Worm (Caenorhabditis elegans): ENCODE measurements around the gene asp-1.

- TF ChIP-seq tbx-37 (GFP tag; conservative IDR thresholded peaks at IDR 0.05) (no peak), ama-1 (optimal IDR thresholded peaks at IDR 0.05) (no peak), scrt-1 (GFP tag; IDR thresholded peaks at IDR 0.05) (no peak), flt-1 (GFP tag; IDR thresholded peaks at IDR 0.05) (no peak), ceh-13 (GFP tag; optimal IDR thresholded peaks at IDR 0.05) (no peak)
Measured at ce11 chrV:19051425-19051824, 873 bp upstream of the asp-1 start.
